Worm (Caenorhabditis elegans) whole organism, L4 larva: Measurements from ENCODE around the gene let-99.

Experiments used
- D1046.2 ChIP-seq: fragments of 200-800 bp; sonication (Bioruptor generic); IDR thresholded peaks from 2 replicates; pipeline ENCODE4 v1.3.6; 2022; ENCODE audit warnings: missing genetic modification characterization, missing compliant biosample characterization
- F10B5.3 ChIP-seq: sonication (generic microtip); optimal IDR thresholded peaks from 2 replicates; lab custom pipeline; 2016; ENCODE audit warnings: mild to moderate bottlenecking, missing genetic modification characterization, missing compliant biosample characterization
- F49E8.2 ChIP-seq: sonication (generic microtip); optimal IDR thresholded peaks from 2 replicates; lab custom pipeline; 2016; ENCODE audit warnings: missing compliant biosample characterization, mild to moderate bottlenecking, missing genetic modification characterization, borderline replicate concordance
- R02D3.7 ChIP-seq: fragments of 150-350 bp; sonication (generic microtip); optimal IDR thresholded peaks from 3 replicates; lab custom pipeline; 2014; ENCODE audit warnings: missing biosample characterization, missing genetic modification characterization
- Y48G9A.11 ChIP-seq: fragments of 200-800 bp; sonication (Bioruptor generic); IDR thresholded peaks from 2 replicates; pipeline ENCODE4 v1.3.6; 2022; ENCODE audit warnings: missing genetic modification reagents, missing genetic modification characterization, missing compliant biosample characterization
- Y75B8A.6 ChIP-seq: fragments of 200-800 bp; sonication (Bioruptor generic); IDR thresholded peaks from 2 replicates; pipeline ENCODE4 v1.3.6; 2022; ENCODE audit warnings: missing genetic modification reagents, missing genetic modification characterization, missing compliant biosample characterization
- ZK337.2 ChIP-seq: fragments of 200-800 bp; sonication (Bioruptor generic); IDR thresholded peaks from 2 replicates; pipeline ENCODE4 v1.3.6; 2022; ENCODE audit warnings: missing genetic modification reagents, missing genetic modification characterization, missing compliant biosample characterization
- ZK546.5 ChIP-seq, 2 experiments: sonication (generic microtip); optimal IDR thresholded peaks; 2 replicates each; lab custom pipeline; 2017; ENCODE audit warnings: missing biosample characterization in 2 of 2, missing genetic modification characterization in 2 of 2
- ceh-28 ChIP-seq: fragments of 150-350 bp; optimal IDR thresholded peaks from 2 replicates; lab custom pipeline; 2014; ENCODE audit warnings: missing biosample characterization, missing genetic modification reagents, missing genetic modification characterization
- ceh-82 ChIP-seq: sonication (generic microtip); optimal IDR thresholded peaks from 2 replicates; lab custom pipeline; 2017; ENCODE audit warnings: missing biosample characterization, missing genetic modification characterization
- ces-1 ChIP-seq: fragments of 150-350 bp; sonication (generic microtip); optimal IDR thresholded peaks from 4 replicates; lab custom pipeline; 2014; ENCODE audit warnings: missing biosample characterization, missing genetic modification reagents, missing genetic modification characterization
- daf-16 ChIP-seq, 3 experiments: sonication (generic microtip); optimal IDR thresholded peaks; 2 replicates each; lab custom pipeline; 2016 to 2017; ENCODE audit warnings: missing genetic modification characterization in 3 of 3, missing genetic modification reagents in 3 of 3, mild to moderate bottlenecking in 2 of 3, missing compliant biosample characterization in 2 of 3, missing biosample characterization in 1 of 3, moderate library complexity in 1 of 3
- daf-19 ChIP-seq: fragments of 200-800 bp; sonication (Bioruptor generic); conservative IDR thresholded peaks from 2 replicates; pipeline ENCODE4 v1.3.6; 2022; ENCODE audit warnings: missing genetic modification characterization, missing compliant biosample characterization
- daf-8 ChIP-seq: fragments of 200-800 bp; sonication (Bioruptor generic); IDR thresholded peaks from 2 replicates; pipeline ENCODE4 v1.3.6; 2022; ENCODE audit warnings: missing genetic modification characterization, missing compliant biosample characterization
- dmd-6 ChIP-seq: fragments of 200-800 bp; sonication (Bioruptor generic); IDR thresholded peaks from 2 replicates; pipeline ENCODE4 v1.3.6; 2022; ENCODE audit warnings: missing genetic modification reagents, missing genetic modification characterization, missing compliant biosample characterization
- duxl-1 ChIP-seq: sonication (generic microtip); optimal IDR thresholded peaks from 2 replicates; lab custom pipeline; 2016; ENCODE audit warnings: mild to moderate bottlenecking, missing genetic modification characterization, moderate library complexity, missing compliant biosample characterization; ENCODE audit not compliant: poor library complexity
- egl-27 ChIP-seq: sonication (generic microtip); optimal IDR thresholded peaks from 3 replicates; lab custom pipeline; 2017; ENCODE audit warnings: missing biosample characterization, missing genetic modification reagents, missing genetic modification characterization
- egl-43 ChIP-seq: fragments of 200-800 bp; sonication (Bioruptor generic); IDR thresholded peaks from 2 replicates; pipeline ENCODE4 v1.3.6; 2022; ENCODE audit warnings: missing genetic modification reagents, missing genetic modification characterization, missing compliant biosample characterization
- fkh-10 ChIP-seq: fragments of 150-350 bp; optimal IDR thresholded peaks from 2 replicates; lab custom pipeline; 2014; ENCODE audit warnings: missing biosample characterization, missing genetic modification reagents, missing genetic modification characterization
- fos-1 ChIP-seq: fragments of 150-350 bp; optimal IDR thresholded peaks from 2 replicates; lab custom pipeline; 2014; ENCODE audit warnings: missing biosample characterization, missing genetic modification characterization
- hif-1 ChIP-seq, 2 experiments: sonication (generic microtip); optimal IDR thresholded peaks; 2 replicates each; lab custom pipeline; 2016 to 2017; ENCODE audit warnings: missing compliant biosample characterization in 2 of 2, missing genetic modification characterization in 2 of 2, missing genetic modification reagents in 2 of 2, missing genotype in 2 of 2, mild to moderate bottlenecking in 1 of 2
- hlh-11 ChIP-seq: fragments of 200-800 bp; sonication (Bioruptor generic); optimal IDR thresholded peaks from 2 replicates; lab custom pipeline; 2018; ENCODE audit warnings: mild to moderate bottlenecking, missing genetic modification characterization, missing compliant biosample characterization
- hlh-30 ChIP-seq: sonication (generic microtip); optimal IDR thresholded peaks from 2 replicates; lab custom pipeline; 2017; ENCODE audit warnings: antibody characterized with exemption, mild to moderate bottlenecking, missing genetic modification characterization, missing compliant biosample characterization; ENCODE audit not compliant: insufficient read depth
- jun-1 ChIP-seq: fragments of 150-350 bp; optimal IDR thresholded peaks from 2 replicates; lab custom pipeline; 2014; ENCODE audit warnings: missing biosample characterization, missing genetic modification reagents, missing genetic modification characterization
- lim-7 ChIP-seq: fragments of 200-800 bp; sonication (Bioruptor generic); IDR thresholded peaks from 2 replicates; pipeline ENCODE4 v1.3.6; 2022; ENCODE audit warnings: missing genetic modification characterization, missing compliant biosample characterization
- lin-1 ChIP-seq: fragments of 200-800 bp; sonication (Bioruptor generic); IDR thresholded peaks from 2 replicates; pipeline ENCODE4 v1.3.6; 2022; ENCODE audit warnings: missing genetic modification reagents, missing genetic modification characterization, missing compliant biosample characterization
- lin-13 ChIP-seq: fragments of 150-350 bp; optimal IDR thresholded peaks from 2 replicates; lab custom pipeline; 2014; ENCODE audit warnings: missing biosample characterization, missing genetic modification reagents, missing genetic modification characterization
- lin-15B ChIP-seq: fragments of 150-350 bp; sonication (generic microtip); optimal IDR thresholded peaks from 3 replicates; lab custom pipeline; 2014; ENCODE audit warnings: missing biosample characterization, missing genetic modification characterization
- lin-29 ChIP-seq: fragments of 200-800 bp; sonication (Bioruptor generic); IDR thresholded peaks from 2 replicates; pipeline ENCODE4 v1.3.6; 2022; ENCODE audit warnings: missing genetic modification reagents, missing genetic modification characterization, missing compliant biosample characterization
- lin-38 ChIP-seq: fragments of 200-800 bp; sonication (Bioruptor generic); IDR thresholded peaks from 2 replicates; pipeline ENCODE4 v1.3.6; 2022; ENCODE audit warnings: missing genetic modification reagents, missing genetic modification characterization, missing compliant biosample characterization
- lin-39 ChIP-seq: fragments of 150-350 bp; optimal IDR thresholded peaks from 2 replicates; lab custom pipeline; 2014; ENCODE audit warnings: missing biosample characterization, missing genetic modification reagents, missing genetic modification characterization
- madf-5 ChIP-seq, 2 experiments: fragments of 200-800 bp; sonication (Bioruptor generic); IDR thresholded peaks; 2 replicates each; pipeline ENCODE4 v1.3.6; 2022; ENCODE audit warnings: missing compliant biosample characterization in 2 of 2, missing genetic modification characterization in 2 of 2
- madf-9 ChIP-seq: fragments of 200-800 bp; sonication (Bioruptor generic); conservative IDR thresholded peaks from 2 replicates; pipeline ENCODE4 v1.3.6; 2022; ENCODE audit warnings: missing genetic modification reagents, missing genetic modification characterization, missing compliant biosample characterization
- mdl-1 ChIP-seq, 2 experiments: fragments of 150-350 bp in 1 of 2; sonication (generic microtip) in 1 of 2; optimal IDR thresholded peaks; 2 replicates each; lab custom pipeline; 2014 to 2017; ENCODE audit warnings: missing biosample characterization in 2 of 2, missing genetic modification characterization in 2 of 2
- mdt-29 ChIP-seq: fragments of 200-800 bp; sonication (Bioruptor generic); IDR thresholded peaks from 2 replicates; pipeline ENCODE4 v1.3.6; 2022; ENCODE audit warnings: missing genetic modification reagents, missing genetic modification characterization, missing compliant biosample characterization
- mxl-2 ChIP-seq: fragments of 200-800 bp; sonication (Bioruptor generic); conservative IDR thresholded peaks from 2 replicates; pipeline ENCODE4 v1.3.6; 2022; ENCODE audit warnings: missing genetic modification reagents, missing genetic modification characterization, missing compliant biosample characterization
- nhr-111 ChIP-seq: fragments of 200-800 bp; sonication (Bioruptor generic); optimal IDR thresholded peaks from 2 replicates; lab custom pipeline; 2018; ENCODE audit warnings: mild to moderate bottlenecking, missing genetic modification characterization, missing compliant biosample characterization
- nhr-237 ChIP-seq: sonication (generic microtip); optimal IDR thresholded peaks from 2 replicates; lab custom pipeline; 2017; ENCODE audit warnings: missing biosample characterization, missing genetic modification characterization
- nhr-28 ChIP-seq: fragments of 150-350 bp; optimal IDR thresholded peaks from 2 replicates; lab custom pipeline; 2014; ENCODE audit warnings: missing biosample characterization, missing genetic modification characterization
- nhr-41 ChIP-seq: fragments of 200-800 bp; sonication (Bioruptor generic); IDR thresholded peaks from 2 replicates; pipeline ENCODE4 v1.3.6; 2022; ENCODE audit warnings: missing genetic modification reagents, missing genetic modification characterization, missing compliant biosample characterization
- nhr-48 ChIP-seq: sonication (generic microtip); optimal IDR thresholded peaks from 2 replicates; lab custom pipeline; 2016; ENCODE audit warnings: mild to moderate bottlenecking, missing genetic modification characterization, missing compliant biosample characterization
- nhr-6 ChIP-seq: fragments of 150-350 bp; optimal IDR thresholded peaks from 2 replicates; lab custom pipeline; 2014; ENCODE audit warnings: missing biosample characterization, missing genetic modification characterization
- nhr-77 ChIP-seq: fragments of 150-350 bp; optimal IDR thresholded peaks from 2 replicates; lab custom pipeline; 2014; ENCODE audit warnings: missing biosample characterization, missing genetic modification characterization
- saeg-2 ChIP-seq: fragments of 200-800 bp; sonication (Bioruptor generic); IDR thresholded peaks from 2 replicates; pipeline ENCODE4 v1.3.6; 2022; ENCODE audit warnings: missing genetic modification reagents, missing genetic modification characterization, missing compliant biosample characterization
- snpc-1.2 ChIP-seq: fragments of 200-800 bp; sonication (Bioruptor generic); IDR thresholded peaks from 2 replicates; pipeline ENCODE4 v1.3.6; 2022; ENCODE audit warnings: missing genetic modification reagents, missing genetic modification characterization, missing compliant biosample characterization
- snpc-4 ChIP-seq: fragments of 150-350 bp; optimal IDR thresholded peaks from 2 replicates; lab custom pipeline; 2014; ENCODE audit warnings: missing biosample characterization, missing genetic modification characterization
- tag-97 ChIP-seq: fragments of 200-800 bp; sonication (Bioruptor generic); IDR thresholded peaks from 2 replicates; pipeline ENCODE4 v1.3.6; 2022; ENCODE audit warnings: missing genetic modification characterization, missing compliant biosample characterization
- tra-1 ChIP-seq: fragments of 200-800 bp; sonication (Bioruptor generic); IDR thresholded peaks from 2 replicates; pipeline ENCODE4 v1.3.6; 2022; ENCODE audit warnings: missing genetic modification reagents, missing genetic modification characterization, missing compliant biosample characterization
- zag-1 ChIP-seq: fragments of 150-350 bp; optimal IDR thresholded peaks from 2 replicates; lab custom pipeline; 2014; ENCODE audit warnings: missing biosample characterization, missing genetic modification characterization
- zfp-3 ChIP-seq: fragments of 200-800 bp; sonication (Bioruptor generic); conservative IDR thresholded peaks from 2 replicates; pipeline ENCODE4 v1.3.6; 2022; ENCODE audit warnings: missing genetic modification reagents, missing genetic modification characterization, missing compliant biosample characterization
- ztf-7 ChIP-seq: fragments of 150-350 bp; optimal IDR thresholded peaks from 2 replicates; lab custom pipeline; 2014; ENCODE audit warnings: missing biosample characterization, missing genetic modification characterization

let-99 gene

ce11 chrIV:12594574-12594973, 26.9 kb downstream of the let-99 start (continued):
- peak in 1 of 2 experiments; percentile 80 for TF ChIP-seq mdl-1 (tag; optimal IDR thresholded peaks at IDR 0.05; lab: Kevin White, UChicago)
- no peak for TF ChIP-seq nhr-41
- TF ChIP-seq ZK337.2 (GFP tag; lab: Robert Waterston, UW) = peak; percentile 37; the same call in 1 of the 2 replicates
- TF ChIP-seq F49E8.2 (tag; lab: Kevin White, UChicago) = peak; percentile 48
- TF ChIP-seq nhr-28 = peak; percentile 34
- peak; percentile 62 for TF ChIP-seq mxl-2 (GFP tag; lab: Robert Waterston, UW)
- TF ChIP-seq mdt-29 (GFP tag; lab: Robert Waterston, UW) = peak; percentile 80; the same call in 1 of the 2 replicates
- TF ChIP-seq egl-27 (tag; lab: Kevin White, UChicago) = no peak
- TF ChIP-seq D1046.2 (GFP tag; lab: Robert Waterston, UW) = peak; percentile 90
- TF ChIP-seq lin-1 (GFP tag; lab: Robert Waterston, UW) = peak; percentile 74
- peak; percentile 68 for TF ChIP-seq hlh-11 (tag; lab: Kevin White, UChicago)
- TF ChIP-seq duxl-1 (tag; lab: Kevin White, UChicago) = peak; percentile 45
- TF ChIP-seq ztf-7 = peak; percentile 10
- no peak for TF ChIP-seq ZK546.5 (tag; optimal IDR thresholded peaks at IDR 0.05; lab: Kevin White, UChicago)
- TF ChIP-seq Y48G9A.11 (GFP tag; lab: Robert Waterston, UW) = peak; percentile 56
- TF ChIP-seq jun-1 (tag; lab: Kevin White, UChicago) = no peak
- TF ChIP-seq snpc-4 = no peak
- peak in 1 of 2 experiments; percentile 69 for TF ChIP-seq daf-16 (GFP tag; optimal IDR thresholded peaks at IDR 0.05; lab: Kevin White, UChicago)
- TF ChIP-seq daf-16 (tag; optimal IDR thresholded peaks at IDR 0.05; lab: Kevin White, UChicago) = peak; percentile 48
- 0 out of 2 replicates have a peak, but pooled peaks have one; percentile 69 for TF ChIP-seq daf-8 (GFP tag; lab: Robert Waterston, UW)
- no peak for TF ChIP-seq zfp-3
- no peak for TF ChIP-seq lin-15B (tag; lab: Kevin White, UChicago)
- peak; percentile 2 for TF ChIP-seq nhr-77 (tag; lab: Kevin White, UChicago)
- peak; percentile 54 to 72; a peak in 3 of 4 replicates for TF ChIP-seq madf-5 (GFP tag; IDR thresholded peaks at IDR 0.05; lab: Robert Waterston, UW)
- TF ChIP-seq Y75B8A.6 (GFP tag; lab: Robert Waterston, UW) = no peak
- no peak; the same call in 1 of the 2 replicates for TF ChIP-seq lin-38 (GFP tag; lab: Robert Waterston, UW)
- no peak for TF ChIP-seq tag-97 (GFP tag; lab: Robert Waterston, UW)
- no peak for TF ChIP-seq ceh-28 (tag; lab: Kevin White, UChicago)
- TF ChIP-seq nhr-48 (tag; lab: Kevin White, UChicago) = peak; percentile 50
- no peak for TF ChIP-seq lin-39
- TF ChIP-seq zag-1 (tag; lab: Kevin White, UChicago) = no peak
- peak; percentile 77 for TF ChIP-seq madf-9 (GFP tag; lab: Robert Waterston, UW)
- no peak for TF ChIP-seq ces-1 (GFP tag; lab: Kevin White, UChicago)
- TF ChIP-seq nhr-6 (tag; lab: Kevin White, UChicago) = no peak
- peak; percentile 97 for TF ChIP-seq egl-43
- TF ChIP-seq saeg-2 (GFP tag; lab: Robert Waterston, UW) = no peak
- no peak for TF ChIP-seq daf-19
- TF ChIP-seq lin-13 (GFP tag; lab: Kevin White, UChicago) = peak; percentile 63
- peak; percentile 4 to 86 for TF ChIP-seq hif-1 (tag; optimal IDR thresholded peaks at IDR 0.05; lab: Kevin White, UChicago)
- TF ChIP-seq tra-1 = peak; percentile 51; the same call in 1 of the 2 replicates
- no peak for TF ChIP-seq R02D3.7 (tag; lab: Kevin White, UChicago)
- TF ChIP-seq lim-7 = peak; percentile 89
- peak; percentile 79 for TF ChIP-seq dmd-6 (GFP tag; lab: Robert Waterston, UW)
- TF ChIP-seq snpc-1.2 (GFP tag; lab: Robert Waterston, UW) = peak; percentile 88
- TF ChIP-seq ceh-82 (tag; lab: Kevin White, UChicago) = no peak
- peak; percentile 95 for TF ChIP-seq hlh-30
- TF ChIP-seq fos-1 (tag; lab: Kevin White, UChicago) = no peak
- TF ChIP-seq lin-29 (GFP tag; lab: Robert Waterston, UW) = peak; percentile 43; the same call in 1 of the 2 replicates
- TF ChIP-seq F10B5.3 (tag; lab: Kevin White, UChicago) = peak; percentile 35
- peak; percentile 28 for TF ChIP-seq nhr-111 (GFP tag; lab: Kevin White, UChicago)
- peak; percentile 26 for TF ChIP-seq fkh-10
- TF ChIP-seq nhr-237 = no peak
